Worm (Caenorhabditis elegans): Measurements from ENCODE around the gene piki-1.

piki-1 gene

ce11 chrX:15246182-15246581 is at the start of gene piki-1:
Gene piki-1 (minus strand): TSS chrX:15246399.
- TF ChIP-seq unc-62 (GFP tag; optimal IDR thresholded peaks at IDR 0.05): no peak

ce11 chrX:15285554-15285953 is 39.4 kb upstream of the piki-1 start:
- TF ChIP-seq unc-62 (GFP tag; optimal IDR thresholded peaks at IDR 0.05): no peak

DNA sequence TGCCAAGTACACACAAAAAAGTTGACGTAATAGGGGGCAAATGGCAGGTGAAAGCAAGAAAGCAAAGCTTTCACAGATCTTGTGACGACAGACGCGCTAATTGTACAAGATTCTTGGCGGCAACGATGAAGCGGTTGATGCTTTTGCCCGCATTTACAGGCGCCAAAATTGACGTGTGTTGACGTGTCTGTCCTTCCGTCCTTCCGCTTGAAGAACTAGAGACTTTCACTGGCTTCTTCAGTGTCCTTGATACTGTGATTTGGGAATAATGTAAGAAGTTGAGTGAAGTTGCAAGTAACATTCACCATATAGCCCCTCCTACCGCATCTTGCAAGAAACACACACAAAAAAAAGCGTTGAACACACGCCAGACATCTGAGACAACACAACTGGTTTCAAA is 37.5 kb upstream of the piki-1 start, which contains the start of gene jud-4:
TSS of gene jud-4 (plus strand) at position 376 of the 400 bp plus-strand sequence.
- TF ChIP-seq unc-62 (GFP tag; optimal IDR thresholded peaks at IDR 0.05): no peak

ce11 chrX:15281248-15281647 is 35.0 kb upstream of the piki-1 start:
- TF ChIP-seq unc-62 (GFP tag; optimal IDR thresholded peaks at IDR 0.05): no peak

- TF ChIP-seq unc-62 (GFP tag; optimal IDR thresholded peaks at IDR 0.05): no peak
Measured at ce11 chrX:15280318-15280717, 34.1 kb upstream of the piki-1 start.

DNA sequence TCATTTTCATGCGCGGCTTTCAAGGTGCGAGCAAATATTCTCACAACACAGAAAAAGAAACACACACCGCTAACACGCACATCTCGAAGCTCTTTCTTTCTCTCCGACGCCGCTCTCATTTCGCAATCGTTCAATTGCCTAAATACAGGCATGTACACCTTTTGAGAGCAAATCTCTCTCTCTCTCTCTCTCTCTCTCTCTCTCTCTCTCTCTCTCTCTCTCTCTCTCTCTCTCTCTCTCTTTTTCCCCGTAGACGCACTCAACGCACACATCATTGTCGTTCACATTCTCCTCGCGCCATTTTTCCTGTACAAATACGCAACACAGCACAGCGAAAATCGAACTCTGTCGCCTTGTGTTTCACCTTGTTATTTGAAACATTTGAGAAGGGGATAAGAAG is 33.1 kb upstream of the piki-1 start:
- TF ChIP-seq unc-62 (GFP tag; optimal IDR thresholded peaks at IDR 0.05): no peak

- no peak for TF ChIP-seq unc-62 (GFP tag; optimal IDR thresholded peaks at IDR 0.05)
Measured at ce11 chrX:15278593-15278992, 32.4 kb upstream of the piki-1 start.

DNA sequence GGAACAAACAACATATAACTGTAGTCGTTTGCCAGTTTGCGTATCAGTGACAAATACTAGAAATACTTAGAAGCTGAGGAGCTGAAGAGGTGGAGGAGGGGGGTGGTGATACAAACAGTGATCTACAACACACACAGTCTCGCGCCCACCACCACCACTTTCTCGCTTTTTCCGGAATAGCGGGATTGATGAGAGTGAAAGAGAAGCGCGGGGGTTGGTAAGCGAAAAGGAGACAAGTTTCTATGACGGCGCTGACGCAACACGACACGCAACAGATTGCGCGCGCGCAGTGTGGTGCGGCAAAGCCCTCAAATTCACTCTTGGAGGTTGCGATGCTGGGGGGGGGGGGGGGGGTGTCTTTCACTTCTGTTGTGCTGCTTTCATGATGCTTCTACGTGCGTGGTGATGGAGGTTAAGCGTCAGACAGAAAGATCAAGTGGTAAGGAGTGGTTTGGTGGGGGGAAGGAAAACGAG is 31.6 kb upstream of the piki-1 start, which contains the start of gene kin-20:
TSS of gene kin-20 (minus strand) at position 51 of the 474 bp plus-strand sequence.
- TF ChIP-seq unc-62 (GFP tag; optimal IDR thresholded peaks at IDR 0.05): no peak

- no peak for TF ChIP-seq unc-62 (GFP tag; optimal IDR thresholded peaks at IDR 0.05)
Measured at ce11 chrX:15276774-15277173, 30.6 kb upstream of the piki-1 start.

ce11 chrX:15276241-15276640 is 30.0 kb upstream of the piki-1 start:
- no peak for TF ChIP-seq unc-62 (GFP tag; optimal IDR thresholded peaks at IDR 0.05)

ce11 chrX:15274827-15275761 is 28.9 kb upstream of the piki-1 start:
- TF ChIP-seq unc-62 (GFP tag; optimal IDR thresholded peaks at IDR 0.05): no peak

- TF ChIP-seq unc-62 (GFP tag; optimal IDR thresholded peaks at IDR 0.05): no peak
Measured at ce11 chrX:15274079-15274478, 27.9 kb upstream of the piki-1 start.

DNA sequence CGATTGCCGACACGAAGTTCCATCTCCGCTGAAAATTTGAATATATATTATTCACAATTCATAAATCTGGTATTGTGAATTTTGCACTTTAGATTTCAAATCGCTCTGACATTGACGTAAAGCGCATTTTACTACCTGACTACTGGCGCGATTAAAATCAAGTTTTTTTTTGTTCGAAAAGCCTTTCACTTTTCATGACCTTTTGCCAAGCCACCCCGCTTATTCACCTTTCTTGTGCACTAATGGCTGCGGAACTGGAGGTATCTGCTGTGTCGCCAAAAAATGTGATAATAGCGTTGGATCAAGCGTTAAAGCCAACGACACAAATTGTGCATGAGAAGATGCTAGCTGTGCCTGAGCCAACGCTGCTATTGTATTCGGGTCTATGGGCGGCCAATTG is 26.7 kb upstream of the piki-1 start:
- TF ChIP-seq unc-62 (GFP tag; optimal IDR thresholded peaks at IDR 0.05): no peak

- no peak for TF ChIP-seq unc-62 (GFP tag; optimal IDR thresholded peaks at IDR 0.05)
Measured at ce11 chrX:15270656-15271055, 24.5 kb upstream of the piki-1 start.

ce11 chrX:15268461-15268860 is 22.3 kb upstream of the piki-1 start:
- TF ChIP-seq unc-62 (GFP tag; optimal IDR thresholded peaks at IDR 0.05): no peak

DNA sequence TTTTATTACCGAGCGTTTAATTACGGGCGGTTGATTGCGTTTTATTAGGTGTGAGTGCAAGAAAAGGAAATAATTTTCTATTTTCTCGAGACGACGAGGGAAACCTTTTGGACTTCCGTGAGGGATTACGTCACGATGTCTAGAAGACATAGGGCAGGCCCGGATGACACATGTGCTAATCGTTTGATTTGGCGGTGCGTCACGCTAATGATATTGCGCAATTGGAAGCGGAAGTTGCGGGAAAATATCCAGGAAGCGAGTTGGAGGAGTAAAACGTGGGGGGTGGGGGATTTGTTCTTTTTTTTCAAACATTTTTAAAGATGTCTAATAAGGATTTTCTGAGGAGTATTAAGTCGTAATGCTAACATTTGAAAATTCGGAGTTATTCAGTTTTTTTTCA is 18.4 kb upstream of the piki-1 start:
- TF ChIP-seq unc-62 (GFP tag; optimal IDR thresholded peaks at IDR 0.05): no peak

- TF ChIP-seq unc-62 (GFP tag; optimal IDR thresholded peaks at IDR 0.05): no peak
Measured at ce11 chrX:15264149-15264548, 17.9 kb upstream of the piki-1 start.
